Worm (Caenorhabditis elegans) whole organism, young adult: ENCODE results near the gene Y39B6A.1.

Experiments used
- B0019.2 ChIP-seq: fragments of 200-800 bp; sonication (Bioruptor generic); conservative IDR thresholded peaks from 2 replicates; pipeline ENCODE4 v1.3.6; 2022; ENCODE audit warnings: missing genetic modification reagents, missing genetic modification characterization, missing compliant biosample characterization
- F33H1.4 ChIP-seq: fragments of 200-800 bp; sonication (Bioruptor generic); IDR thresholded peaks from 2 replicates; pipeline ENCODE4 v1.3.6; 2022; ENCODE audit warnings: missing genetic modification reagents, missing genetic modification characterization, missing compliant biosample characterization
- F37B4.10 ChIP-seq: fragments of 200-800 bp; sonication (Bioruptor generic); IDR thresholded peaks from 2 replicates; pipeline ENCODE4 v1.3.6; 2022; ENCODE audit warnings: missing genetic modification characterization, missing compliant biosample characterization
- F55B11.4 ChIP-seq: sonication (generic microtip); optimal IDR thresholded peaks from 2 replicates; lab custom pipeline; 2016; ENCODE audit warnings: missing compliant biosample characterization, missing genetic modification characterization, borderline replicate concordance; ENCODE audit not compliant: insufficient read depth
- F57A8.1 ChIP-seq: fragments of 200-800 bp; sonication (Bioruptor generic); optimal IDR thresholded peaks from 2 replicates; lab custom pipeline; 2018; ENCODE audit warnings: mild to moderate bottlenecking, missing genetic modification characterization, moderate library complexity, missing compliant biosample characterization
- Y53G8AR.9 ChIP-seq: fragments of 200-800 bp; sonication (Bioruptor generic); conservative IDR thresholded peaks from 2 replicates; pipeline ENCODE4 v1.3.6; 2022; ENCODE audit warnings: missing genetic modification reagents, missing genetic modification characterization, missing compliant biosample characterization
- Y79H2A.3 ChIP-seq: fragments of 200-800 bp; sonication (Bioruptor generic); conservative IDR thresholded peaks from 2 replicates; pipeline ENCODE4 v1.3.6; 2022; ENCODE audit warnings: missing genetic modification reagents, missing genetic modification characterization, missing compliant biosample characterization
- ZK185.1 ChIP-seq: sonication (generic microtip); optimal IDR thresholded peaks from 2 replicates; lab custom pipeline; 2016; ENCODE audit warnings: mild to moderate bottlenecking, missing genetic modification characterization, missing compliant biosample characterization; ENCODE audit not compliant: poor library complexity, severe bottlenecking
- attf-6 ChIP-seq: fragments of 200-800 bp; sonication (Bioruptor generic); IDR thresholded peaks from 2 replicates; pipeline ENCODE4 v1.3.6; 2022; ENCODE audit warnings: missing genetic modification reagents, missing genetic modification characterization, missing compliant biosample characterization
- die-1 ChIP-seq: sonication (generic microtip); optimal IDR thresholded peaks from 2 replicates; lab custom pipeline; 2016; ENCODE audit warnings: missing genotype, mild to moderate bottlenecking, missing genetic modification characterization, missing compliant biosample characterization
- dpff-1 ChIP-seq: sonication (generic microtip); optimal IDR thresholded peaks from 2 replicates; lab custom pipeline; 2017; ENCODE audit warnings: mild to moderate bottlenecking, missing genetic modification characterization, missing compliant biosample characterization
- egl-18 ChIP-seq: fragments of 200-800 bp; sonication (Bioruptor generic); IDR thresholded peaks from 2 replicates; pipeline ENCODE4 v1.3.6; 2022; ENCODE audit warnings: missing genetic modification reagents, missing genetic modification characterization, missing compliant biosample characterization
- egl-44 ChIP-seq: fragments of 200-800 bp; sonication (Bioruptor generic); IDR thresholded peaks from 2 replicates; pipeline ENCODE4 v1.3.6; 2022; ENCODE audit warnings: missing genetic modification reagents, missing genetic modification characterization, missing compliant biosample characterization
- ekl-4 ChIP-seq: fragments of 200-800 bp; sonication (Bioruptor generic); IDR thresholded peaks from 2 replicates; pipeline ENCODE4 v1.3.6; 2022; ENCODE audit warnings: missing genetic modification reagents, missing genetic modification characterization, missing compliant biosample characterization
- gei-17 ChIP-seq: fragments of 200-800 bp; sonication (Bioruptor generic); optimal IDR thresholded peaks from 2 replicates; lab custom pipeline; 2018; ENCODE audit warnings: mild to moderate bottlenecking, missing genetic modification characterization, missing compliant biosample characterization
- hlh-12 ChIP-seq: sonication (generic microtip); optimal IDR thresholded peaks from 2 replicates; lab custom pipeline; 2016; ENCODE audit warnings: missing genetic modification characterization, missing compliant biosample characterization
- hsf-1 ChIP-seq: fragments of 200-800 bp; sonication (Bioruptor generic); IDR thresholded peaks from 2 replicates; pipeline ENCODE4 v1.3.6; 2022; ENCODE audit warnings: missing genetic modification reagents, missing genetic modification characterization, missing compliant biosample characterization
- madf-10 ChIP-seq: sonication (generic microtip); optimal IDR thresholded peaks from 2 replicates; lab custom pipeline; 2016; ENCODE audit warnings: mild to moderate bottlenecking, missing genetic modification characterization, missing compliant biosample characterization
- nhr-90 ChIP-seq: sonication (generic microtip); optimal IDR thresholded peaks from 2 replicates; lab custom pipeline; 2016; ENCODE audit warnings: missing genotype, mild to moderate bottlenecking, missing genetic modification characterization, missing compliant biosample characterization
- pbrm-1 ChIP-seq: fragments of 200-800 bp; sonication (Bioruptor generic); IDR thresholded peaks from 2 replicates; pipeline ENCODE4 v1.3.6; 2022; ENCODE audit warnings: missing genetic modification reagents, missing genetic modification characterization, missing compliant biosample characterization
- rec-8 ChIP-seq, 2 experiments: sonication (generic microtip); optimal IDR thresholded peaks; 2 replicates each; lab custom pipeline; 2016; ENCODE audit warnings: mild to moderate bottlenecking in 2 of 2, missing genetic modification characterization in 2 of 2, missing genetic modification reagents in 2 of 2, missing genotype in 2 of 2, missing biosample characterization in 1 of 2, missing compliant biosample characterization in 1 of 2, moderate library complexity in 1 of 2
- sdz-38 ChIP-seq: sonication (generic microtip); optimal IDR thresholded peaks from 2 replicates; lab custom pipeline; 2016; ENCODE audit warnings: missing genotype, missing genetic modification characterization, missing compliant biosample characterization
- snpc-4 ChIP-seq, 5 experiments: fragments of 150-350 bp in 1 of 5; sonication (generic microtip) in 4 of 5; optimal IDR thresholded peaks; 2 replicates each; lab custom pipeline; 2014 to 2018; ENCODE audit warnings: missing genetic modification characterization in 5 of 5, missing biosample characterization in 3 of 5, antibody characterized with exemption in 2 of 5, mild to moderate bottlenecking in 2 of 5, missing compliant biosample characterization in 2 of 5, missing genotype in 2 of 5, moderate library complexity in 2 of 5, missing genetic modification reagents in 1 of 5
- sptf-2 ChIP-seq: fragments of 200-800 bp; sonication (Bioruptor generic); optimal IDR thresholded peaks from 2 replicates; lab custom pipeline; 2018; ENCODE audit warnings: mild to moderate bottlenecking, missing genetic modification characterization, missing compliant biosample characterization
- tbp1 ChIP-seq: fragments of 200-800 bp; sonication (Bioruptor generic); optimal IDR thresholded peaks from 2 replicates; lab custom pipeline; 2018; ENCODE audit warnings: mild to moderate bottlenecking, missing genetic modification characterization, missing compliant biosample characterization
- unc-130 ChIP-seq: sonication (generic microtip); optimal IDR thresholded peaks from 2 replicates; lab custom pipeline; 2016; ENCODE audit warnings: missing genetic modification reagents, missing genetic modification characterization, missing compliant biosample characterization
- ztf-25 ChIP-seq: fragments of 200-800 bp; sonication (Bioruptor generic); IDR thresholded peaks from 2 replicates; pipeline ENCODE4 v1.3.6; 2022; ENCODE audit warnings: missing genetic modification reagents, missing genetic modification characterization, missing compliant biosample characterization
- ztf-3 ChIP-seq: fragments of 200-800 bp; sonication (Bioruptor generic); optimal IDR thresholded peaks from 2 replicates; lab custom pipeline; 2018; ENCODE audit warnings: mild to moderate bottlenecking, missing genetic modification characterization, missing compliant biosample characterization

Gene Y39B6A.1

ce11 chrV:19153806-19154205 lies 49.6 kb downstream of the Y39B6A.1 start, which contains the start of gene tsp-13:
Gene tsp-13 (plus strand): TSS chrV:19154106.
- TF ChIP-seq tbp1 (GFP tag; lab: Kevin White, UChicago) (no peak), ztf-25 (GFP tag; lab: Robert Waterston, UW) (no peak), F57A8.1 (no peak), unc-130 (GFP tag; lab: Kevin White, UChicago) (no peak), pbrm-1 (GFP tag; lab: Robert Waterston, UW) (no peak), egl-18 (no peak), hlh-12 (tag; lab: Kevin White, UChicago) (no peak), sdz-38 (tag; lab: Kevin White, UChicago) (no peak), F37B4.10 (GFP tag; lab: Robert Waterston, UW) (no peak), ekl-4 (GFP tag; lab: Robert Waterston, UW) (no peak), F33H1.4 (no peak), hsf-1 (GFP tag; lab: Robert Waterston, UW) (no peak), egl-44 (GFP tag; lab: Robert Waterston, UW) (no peak), B0019.2 (no peak), attf-6 (no peak), nhr-90 (tag; lab: Kevin White, UChicago) (no peak), rec-8 (tag; optimal IDR thresholded peaks at IDR 0.05; lab: Kevin White, UChicago) (no peak), F55B11.4 (tag; lab: Kevin White, UChicago) (no peak)

- TF ChIP-seq Y79H2A.3 (GFP tag; lab: Robert Waterston, UW): no peak
- no peak for TF ChIP-seq F55B11.4 (tag; lab: Kevin White, UChicago)
- TF ChIP-seq die-1 (tag; lab: Kevin White, UChicago): no peak
- no peak for TF ChIP-seq hsf-1 (GFP tag; lab: Robert Waterston, UW)
- TF ChIP-seq dpff-1 (tag; lab: Kevin White, UChicago): no peak
Measured at ce11 chrV:19153244-19153643, 50.2 kb downstream of the Y39B6A.1 start.

DNA sequence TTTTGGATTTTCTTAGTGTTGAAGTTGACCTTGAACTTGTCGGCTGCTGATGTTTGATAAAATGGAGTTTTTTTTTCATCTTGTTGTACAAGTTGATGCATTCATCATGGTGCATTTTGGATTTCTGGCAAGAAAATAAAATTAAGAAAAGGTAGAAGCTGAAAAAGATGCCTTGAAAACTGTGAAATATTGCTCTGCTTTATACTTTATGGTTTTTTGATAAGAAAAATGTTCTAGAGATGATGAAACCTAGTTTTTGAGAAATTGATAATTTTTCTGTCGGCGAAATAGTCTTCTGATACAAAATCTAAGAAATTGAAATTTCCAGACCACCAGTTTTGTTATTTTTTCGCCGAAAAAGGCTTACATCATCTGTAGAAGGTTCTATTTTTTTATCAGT lies 51.1 kb downstream of the Y39B6A.1 start, which contains the start of gene Y39B6A.69:
Gene Y39B6A.69 (minus strand): TSS at position 101 of the 400 bp plus-strand sequence.
- TF ChIP-seq Y53G8AR.9 (GFP tag; lab: Robert Waterston, UW) (no peak), ZK185.1 (no peak), ztf-3 (no peak), madf-10 (tag; lab: Kevin White, UChicago) (no peak), F57A8.1 (no peak), snpc-4 (GFP tag; optimal IDR thresholded peaks at IDR 0.05; lab: Kevin White, UChicago) (no peak), snpc-4 (tag; optimal IDR thresholded peaks at IDR 0.05; lab: Kevin White, UChicago) (no peak), sptf-2 (no peak), ekl-4 (GFP tag; lab: Robert Waterston, UW) (no peak), gei-17 (GFP tag; lab: Kevin White, UChicago) (no peak)
